Worm (Caenorhabditis elegans): Measurements from ENCODE around the gene R01E6.2.

DNA sequence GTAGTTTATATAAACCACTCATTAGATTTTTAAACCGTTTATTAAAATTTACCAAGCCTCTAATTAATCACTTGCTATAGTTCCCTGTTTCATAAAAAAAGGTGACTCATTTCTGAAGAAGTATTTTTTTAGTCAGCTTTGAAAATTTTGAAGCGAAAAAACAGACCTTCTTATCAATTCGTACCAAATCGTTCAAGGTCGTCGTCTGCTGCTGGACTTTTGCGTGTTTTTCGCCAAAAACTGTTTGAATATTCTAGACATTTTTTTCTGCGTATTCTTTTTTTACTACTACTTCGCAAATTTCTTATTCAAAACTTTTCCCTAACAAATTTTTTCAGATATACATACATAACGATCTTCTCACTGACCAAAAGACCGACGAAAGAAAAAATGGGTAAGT, 24.1 kb downstream of the R01E6.2 start, which contains the start of gene cah-4:
- TF ChIP-seq ceh-24 (tag; optimal IDR thresholded peaks at IDR 0.05) (no peak), dve-1 (tag; optimal IDR thresholded peaks at IDR 0.05) (no peak), pha-2 (tag; optimal IDR thresholded peaks at IDR 0.05) (no peak), unc-86 (tag; optimal IDR thresholded peaks at IDR 0.05) (no peak), unc-3 (GFP tag; conservative IDR thresholded peaks at IDR 0.05) (no peak), unc-3 (tag; optimal IDR thresholded peaks at IDR 0.05) (no peak), tbx-2 (tag; optimal IDR thresholded peaks at IDR 0.05) (no peak), rnt-1 (tag; optimal IDR thresholded peaks at IDR 0.05) (no peak), lin-11 (tag; optimal IDR thresholded peaks at IDR 0.05) (no peak), ceh-19 (GFP tag; optimal IDR thresholded peaks at IDR 0.05) (no peak), C38D4.7 (GFP tag; optimal IDR thresholded peaks at IDR 0.05) (no peak), ceh-45 (GFP tag; IDR thresholded peaks at IDR 0.05) (no peak)
